Fruit fly (Drosophila melanogaster) whole organism: ENCODE results near the gene CG16974.

Experiments used
- CG8478 ChIP-seq: fragments of >200 bp; optimal IDR thresholded peaks from 2 replicates; lab custom pipeline; 2018; ENCODE audit warnings: inconsistent platforms
- Dll ChIP-seq: fragments of >200 bp; optimal IDR thresholded peaks from 2 replicates; lab custom pipeline; 2017
- EcR ChIP-seq, 2 experiments: fragments of >200 bp; optimal IDR thresholded peaks; 2 replicates each; lab custom pipeline; 2017; ENCODE audit warnings: missing biosample characterization in 2 of 2, missing genetic modification characterization in 2 of 2, missing genetic modification reagents in 2 of 2
- pan ChIP-seq: fragments of >200 bp; optimal IDR thresholded peaks from 2 replicates; lab custom pipeline; 2017
- psq ChIP-seq: fragments of >200 bp; optimal IDR thresholded peaks from 2 replicates; lab custom pipeline; 2017

DNA sequence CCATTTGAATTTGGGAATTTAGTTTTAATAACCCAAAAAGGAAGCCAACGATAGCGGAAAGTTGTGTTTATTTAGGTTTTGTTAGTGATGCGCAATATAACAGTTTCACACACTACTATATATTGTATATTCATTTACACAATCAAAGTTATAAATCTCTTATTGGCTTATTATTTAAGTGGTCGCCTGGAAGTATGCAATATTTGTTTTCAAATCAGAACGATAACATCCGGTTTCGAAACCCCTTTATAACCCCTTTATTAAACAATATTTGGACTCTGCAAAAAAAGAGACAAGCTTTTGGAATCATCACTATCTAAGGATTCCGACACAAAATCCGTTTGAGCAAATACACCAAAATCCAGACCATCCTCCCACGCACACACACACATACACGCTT lies 33.9 kb downstream of the CG16974 start:
- TF ChIP-seq Dll = no peak
- TF ChIP-seq pan = no peak
- no peak for TF ChIP-seq psq (lab: Kevin White, UChicago)
- TF ChIP-seq EcR (GFP tag; optimal IDR thresholded peaks at IDR 0.05; lab: Kevin White, UChicago) = no peak
- no peak for TF ChIP-seq CG8478 (lab: Kevin White, UChicago)
